Fruit fly (Drosophila melanogaster) whole organism, pupa: Measurements from ENCODE around the gene SdhD.

ENCODE experiments used
- CG10348 ChIP-seq: fragments of 200-800 bp; sonication (Bioruptor generic); IDR thresholded peaks from 2 replicates; pipeline ENCODE4 v1.3.6; 2022; ENCODE audit warnings: missing biosample characterization, missing genetic modification characterization
- CG12605 ChIP-seq: fragments of 200-800 bp; sonication (Bioruptor generic); IDR thresholded peaks from 2 replicates; pipeline ENCODE4 v1.3.6; 2022; ENCODE audit warnings: missing biosample characterization, missing genetic modification characterization
- CG13204 ChIP-seq: fragments of 200-800 bp; sonication (Bioruptor generic); optimal IDR thresholded peaks from 2 replicates; lab custom pipeline; 2018; ENCODE audit warnings: missing biosample characterization, mild to moderate bottlenecking, missing genetic modification characterization, moderate library complexity
- CG14655 ChIP-seq: fragments of 200-800 bp; sonication (Bioruptor generic); optimal IDR thresholded peaks from 3 replicates; lab custom pipeline; 2017; ENCODE audit warnings: mild to moderate bottlenecking, missing biosample characterization, missing genetic modification reagents, missing genetic modification characterization
- CG15710 ChIP-seq: fragments of 200-800 bp; sonication (Bioruptor generic); optimal IDR thresholded peaks from 2 replicates; lab custom pipeline; 2018; ENCODE audit warnings: missing biosample characterization, mild to moderate bottlenecking, missing genetic modification characterization, moderate library complexity
- CG17806 ChIP-seq: fragments of 200-800 bp; sonication (Bioruptor generic); optimal IDR thresholded peaks from 2 replicates; lab custom pipeline; 2018; ENCODE audit warnings: missing biosample characterization, mild to moderate bottlenecking, missing genetic modification characterization, moderate library complexity
- CG8301 ChIP-seq: fragments of 200-800 bp; sonication (Bioruptor generic); optimal IDR thresholded peaks from 2 replicates; lab custom pipeline; 2018; ENCODE audit warnings: missing biosample characterization, mild to moderate bottlenecking, missing genetic modification characterization
- CG9948 ChIP-seq: fragments of 200-800 bp; sonication (Bioruptor generic); optimal IDR thresholded peaks from 2 replicates; lab custom pipeline; 2018; ENCODE audit warnings: missing biosample characterization, mild to moderate bottlenecking, missing genetic modification characterization, moderate library complexity
- EcR ChIP-seq: fragments of 200-800 bp; sonication (Bioruptor generic); optimal IDR thresholded peaks from 3 replicates; lab custom pipeline; 2019; ENCODE audit warnings: missing biosample characterization, missing genetic modification characterization, mild to moderate bottlenecking, moderate library complexity, missing genetic modification reagents
- Ets98B ChIP-seq: fragments of 200-800 bp; sonication (Bioruptor generic); IDR thresholded peaks from 2 replicates; pipeline ENCODE4 v1.3.6; 2022; ENCODE audit warnings: missing biosample characterization, missing genetic modification characterization
- Pif1A ChIP-seq: fragments of 200-800 bp; sonication (Bioruptor generic); optimal IDR thresholded peaks from 3 replicates; lab custom pipeline; 2016; ENCODE audit warnings: missing biosample characterization, missing genetic modification characterization
- Snoo ChIP-seq: fragments of 200-800 bp; sonication (Bioruptor generic); optimal IDR thresholded peaks from 3 replicates; lab custom pipeline; 2017; ENCODE audit warnings: missing biosample characterization, mild to moderate bottlenecking, missing genetic modification characterization, inconsistent platforms

DNA sequence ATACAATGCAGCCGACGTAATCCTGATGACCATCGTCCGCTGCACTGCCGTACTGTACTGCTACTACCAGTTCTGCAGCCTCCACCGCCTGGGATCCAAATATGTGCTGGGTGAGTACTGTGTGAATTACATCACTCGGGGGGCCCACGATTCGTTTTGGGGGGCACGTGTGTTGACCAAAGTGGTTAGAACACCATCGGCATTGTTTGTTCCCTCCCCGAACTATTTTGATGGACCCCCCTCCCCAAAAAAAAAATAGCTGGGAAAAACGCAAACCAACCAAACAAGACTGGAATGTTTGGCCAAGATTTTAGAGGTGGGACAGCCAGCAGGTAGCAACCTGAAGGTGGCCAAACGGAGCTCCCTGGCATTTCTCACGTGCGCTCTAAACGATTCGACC lies 13.0 kb downstream of the SdhD start:
- TF ChIP-seq CG13204 (no peak), CG17806 (tag; lab: Kevin White, UChicago) (no peak), CG12605 (GFP tag; lab: Robert Waterston, UW) (no peak), Pif1A (GFP tag; lab: Kevin White, UChicago) (no peak), EcR (no peak), Ets98B (GFP tag; lab: Robert Waterston, UW) (no peak), CG15710 (no peak), CG8301 (tag; lab: Kevin White, UChicago) (no peak), Snoo (tag; lab: Kevin White, UChicago) (no peak), CG9948 (tag; lab: Kevin White, UChicago) (no peak), CG14655 (GFP tag; lab: Kevin White, UChicago) (no peak), CG10348 (GFP tag; lab: Robert Waterston, UW) (no peak)
